Worm (Caenorhabditis elegans): ENCODE measurements around the gene R05D3.8.

ce11 chrIII:8369172-8369571, 11.0 kb upstream of the R05D3.8 start:
- TF ChIP-seq scrt-1 (GFP tag; IDR thresholded peaks at IDR 0.05) (no peak), ama-1 (optimal IDR thresholded peaks at IDR 0.05) (no peak), F13C5.2 (tag; optimal IDR thresholded peaks at IDR 0.05) (no peak), tbx-37 (GFP tag; conservative IDR thresholded peaks at IDR 0.05) (no peak), flt-1 (GFP tag; IDR thresholded peaks at IDR 0.05) (no peak), B0310.2 (tag; optimal IDR thresholded peaks at IDR 0.05) (no peak), tbx-11 (GFP tag; IDR thresholded peaks at IDR 0.05) (no peak), sea-1 (GFP tag; conservative IDR thresholded peaks at IDR 0.05) (no peak), ets-7 (tag; optimal IDR thresholded peaks at IDR 0.05) (no peak), hmg-4 (GFP tag; optimal IDR thresholded peaks at IDR 0.05) (no peak), pes-1 (GFP tag; IDR thresholded peaks at IDR 0.05) (no peak), ceh-36 (tag; optimal IDR thresholded peaks at IDR 0.05) (no peak)

Data from whole organism, early embryonic.